Fruit fly (Drosophila melanogaster) whole organism, pupa: ENCODE results near the gene MED10.

Experiments used
- CG10348 ChIP-seq: fragments of 200-800 bp; sonication (Bioruptor generic); IDR thresholded peaks from 2 replicates; pipeline ENCODE4 v1.3.6; 2022; ENCODE audit warnings: missing biosample characterization, missing genetic modification characterization
- CG14655 ChIP-seq: fragments of 200-800 bp; sonication (Bioruptor generic); optimal IDR thresholded peaks from 3 replicates; lab custom pipeline; 2017; ENCODE audit warnings: mild to moderate bottlenecking, missing biosample characterization, missing genetic modification reagents, missing genetic modification characterization
- Snoo ChIP-seq: fragments of 200-800 bp; sonication (Bioruptor generic); optimal IDR thresholded peaks from 3 replicates; lab custom pipeline; 2017; ENCODE audit warnings: missing biosample characterization, mild to moderate bottlenecking, missing genetic modification characterization, inconsistent platforms
- rn ChIP-seq: fragments of 200-800 bp; sonication (Bioruptor generic); IDR thresholded peaks from 2 replicates; pipeline ENCODE4 v1.3.6; 2022; ENCODE audit warnings: missing biosample characterization, missing genetic modification characterization

dm6 chr3L:16197450-16197918 is 34.4 kb upstream of the MED10 start, which contains the start of gene CG33687:
- TF ChIP-seq CG14655 = no peak
- no peak for TF ChIP-seq CG10348 (GFP tag; lab: Robert Waterston, UW)
- no peak for TF ChIP-seq rn (GFP tag; lab: Robert Waterston, UW)
- no peak for TF ChIP-seq Snoo
